Worm (Caenorhabditis elegans) whole organism, late embryonic: ENCODE data around the gene C54D10.3.

Source experiments
- F13H6.1 ChIP-seq: sonication (generic microtip); optimal IDR thresholded peaks from 2 replicates; lab custom pipeline; 2016; ENCODE audit warnings: missing genetic modification characterization, missing compliant biosample characterization
- ama-1 ChIP-seq: fragments of 150-350 bp; optimal IDR thresholded peaks from 2 replicates; lab custom pipeline; 2014
- ceh-24 ChIP-seq: sonication (generic microtip); optimal IDR thresholded peaks from 2 replicates; lab custom pipeline; 2016; ENCODE audit warnings: mild to moderate bottlenecking, missing genetic modification characterization, missing compliant biosample characterization
- ceh-34 ChIP-seq: sonication (generic microtip); optimal IDR thresholded peaks from 2 replicates; lab custom pipeline; 2016; ENCODE audit warnings: mild to moderate bottlenecking, missing genetic modification characterization, missing compliant biosample characterization
- dmd-4 ChIP-seq: sonication (generic microtip); optimal IDR thresholded peaks from 2 replicates; lab custom pipeline; 2016; ENCODE audit warnings: borderline replicate concordance, missing genetic modification characterization, missing compliant biosample characterization
- eyg-1 ChIP-seq: sonication (generic microtip); optimal IDR thresholded peaks from 2 replicates; lab custom pipeline; 2016; ENCODE audit warnings: missing genotype, missing genetic modification characterization, missing compliant biosample characterization
- fkh-6 ChIP-seq: sonication (generic microtip); optimal IDR thresholded peaks from 2 replicates; lab custom pipeline; 2016; ENCODE audit warnings: missing genetic modification characterization, missing compliant biosample characterization
- nhr-232 ChIP-seq: sonication (generic microtip); optimal IDR thresholded peaks from 2 replicates; lab custom pipeline; 2016; ENCODE audit warnings: missing genetic modification characterization, missing compliant biosample characterization
- pha-2 ChIP-seq: sonication (generic microtip); optimal IDR thresholded peaks from 2 replicates; lab custom pipeline; 2017; ENCODE audit warnings: mild to moderate bottlenecking, missing genetic modification characterization, missing compliant biosample characterization
- pha-4 ChIP-seq: fragments of 150-350 bp; optimal IDR thresholded peaks from 2 replicates; lab custom pipeline; 2018; ENCODE audit warnings: missing biosample characterization, missing genetic modification reagents, missing genetic modification characterization
- pros-1 ChIP-seq: fragments of 150-350 bp; optimal IDR thresholded peaks from 2 replicates; lab custom pipeline; 2014; ENCODE audit warnings: missing biosample characterization, missing genetic modification reagents, missing genetic modification characterization
- tbx-2 ChIP-seq: sonication (generic microtip); optimal IDR thresholded peaks from 2 replicates; lab custom pipeline; 2016; ENCODE audit warnings: missing genetic modification characterization, missing compliant biosample characterization

ce11 chrV:12468363-12468762 is 50.0 kb downstream of the C54D10.3 start, which contains the start of gene F28C1.3:
- TF ChIP-seq tbx-2 (tag; lab: Kevin White, UChicago) (no peak), ama-1 (lab: Kevin White, UChicago) (no peak), ceh-34 (tag; lab: Kevin White, UChicago) (no peak), F13H6.1 (no peak), dmd-4 (tag; lab: Kevin White, UChicago) (no peak), fkh-6 (tag; lab: Kevin White, UChicago) (no peak), ceh-24 (tag; lab: Kevin White, UChicago) (no peak), pros-1 (no peak), pha-2 (tag; lab: Kevin White, UChicago) (no peak), nhr-232 (no peak), pha-4 (tag; lab: Kevin White, UChicago) (no peak), eyg-1 (tag; lab: Kevin White, UChicago) (no peak)
